Fruit fly (Drosophila melanogaster) whole organism, prepupa: ENCODE data around the gene CG3473.

Experiments
- CG9139 ChIP-seq: fragments of 200-800 bp; sonication (Bioruptor generic); optimal IDR thresholded peaks from 3 replicates; lab custom pipeline; 2017; ENCODE audit warnings: missing biosample characterization, mild to moderate bottlenecking, missing genetic modification characterization
- Sox102F ChIP-seq: fragments of 200-800 bp; sonication (Bioruptor generic); optimal IDR thresholded peaks from 2 replicates; lab custom pipeline; 2016; ENCODE audit warnings: missing biosample characterization, mild to moderate bottlenecking, missing genetic modification characterization
- fd59A ChIP-seq: fragments of 200-800 bp; sonication (Bioruptor generic); optimal IDR thresholded peaks from 2 replicates; lab custom pipeline; 2017; ENCODE audit warnings: missing biosample characterization, mild to moderate bottlenecking, missing genetic modification characterization, missing genetic modification reagents

- TF ChIP-seq fd59A (no peak), Sox102F (GFP tag; lab: Kevin White, UChicago) (no peak), CG9139 (GFP tag; lab: Kevin White, UChicago) (no peak)
These were observed 7.3 kb upstream of the CG3473 start for dm6 chr2L:14570843-14571242.
